Fruit fly (Drosophila melanogaster): ENCODE data around the gene CG6012.

DNA sequence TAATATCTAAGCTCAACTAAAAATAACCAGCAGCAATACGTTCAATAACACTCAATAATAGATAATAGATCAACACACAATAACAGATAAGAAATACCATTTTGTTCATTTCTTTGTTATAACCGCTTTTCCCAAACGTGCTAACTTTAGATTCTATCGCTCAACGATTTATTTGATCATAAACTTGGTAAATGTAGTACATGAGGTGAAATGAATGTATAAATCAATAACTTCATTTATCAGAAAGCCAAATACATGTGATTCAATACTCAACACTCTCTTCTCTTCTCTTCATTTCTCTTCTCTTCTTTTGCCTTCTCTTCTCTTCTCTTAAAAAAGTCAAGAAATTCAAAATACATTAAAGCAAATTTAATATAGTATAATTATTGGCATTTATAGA, 3.6 kb downstream of the CG6012 start:
- TF ChIP-seq cnc (optimal IDR thresholded peaks at IDR 0.05) (no peak), CG12768 (GFP tag; optimal IDR thresholded peaks at IDR 0.05) (no peak), CG14711 (tag; optimal IDR thresholded peaks at IDR 0.05) (no peak), CG5204 (GFP tag; optimal IDR thresholded peaks at IDR 0.05) (no peak), tj (GFP tag; optimal IDR thresholded peaks at IDR 0.05) (no peak), pad (GFP tag; optimal IDR thresholded peaks at IDR 0.05) (no peak), Clk (GFP tag; optimal IDR thresholded peaks at IDR 0.05) (no peak), kay (GFP tag; ENCODE audit: borderline replicate concordance) (no peak), CG1620 (GFP tag; optimal IDR thresholded peaks at IDR 0.05) (no peak), Crg-1 (GFP tag; optimal IDR thresholded peaks at IDR 0.05) (no peak), Mnt (GFP tag; optimal IDR thresholded peaks at IDR 0.05) (no peak)

Data from whole organism, adult.